Worm (Caenorhabditis elegans) whole organism, young adult: ENCODE data around the gene tag-77.
A peak's percentile ranks its signal among the peaks of the same experiment; 100 is the strongest.

Source experiments
- B0336.3 ChIP-seq: fragments of 200-800 bp; sonication (Bioruptor generic); IDR thresholded peaks from 2 replicates; pipeline ENCODE4 v1.3.6; 2022; ENCODE audit warnings: missing genetic modification characterization, missing compliant biosample characterization
- C06A6.2 ChIP-seq: fragments of 200-800 bp; sonication (Bioruptor generic); conservative IDR thresholded peaks from 2 replicates; pipeline ENCODE4 v1.3.6; 2022; ENCODE audit warnings: missing genetic modification characterization, missing compliant biosample characterization
- F22D6.2 ChIP-seq: sonication (generic microtip); optimal IDR thresholded peaks from 2 replicates; lab custom pipeline; 2016; ENCODE audit warnings: mild to moderate bottlenecking, missing genetic modification characterization, missing compliant biosample characterization
- F23B12.7 ChIP-seq: sonication (generic microtip); optimal IDR thresholded peaks from 2 replicates; lab custom pipeline; 2017; ENCODE audit warnings: missing genetic modification characterization, mild to moderate bottlenecking, missing compliant biosample characterization, antibody characterized with exemption, moderate library complexity; ENCODE audit not compliant: insufficient read depth
- F57C9.4 ChIP-seq: sonication (generic microtip); optimal IDR thresholded peaks from 2 replicates; lab custom pipeline; 2017; ENCODE audit warnings: mild to moderate bottlenecking, missing genetic modification characterization, missing compliant biosample characterization
- K11D2.4 ChIP-seq: fragments of 200-800 bp; sonication (Bioruptor generic); IDR thresholded peaks from 2 replicates; pipeline ENCODE4 v1.3.6; 2022; ENCODE audit warnings: missing genetic modification reagents, missing genetic modification characterization, missing compliant biosample characterization
- K12H6.12 ChIP-seq: fragments of 200-800 bp; sonication (Bioruptor generic); optimal IDR thresholded peaks from 2 replicates; lab custom pipeline; 2018; ENCODE audit warnings: mild to moderate bottlenecking, missing genetic modification characterization, missing compliant biosample characterization
- ama-1 ChIP-seq, 3 experiments: fragments of 150-350 bp in 1 of 3; sonication (generic microtip) in 2 of 3; optimal IDR thresholded peaks; 2 replicates each; lab custom pipeline; 2014 to 2018; ENCODE audit warnings: missing biosample characterization in 2 of 3, missing genetic modification characterization in 2 of 3, missing genetic modification reagents in 2 of 3
- aptf-3 ChIP-seq: fragments of 200-800 bp; sonication (Bioruptor generic); IDR thresholded peaks from 2 replicates; pipeline ENCODE4 v1.3.6; 2022; ENCODE audit warnings: missing genetic modification characterization, missing compliant biosample characterization
- bed-1 ChIP-seq: fragments of 200-800 bp; sonication (Bioruptor generic); IDR thresholded peaks from 2 replicates; pipeline ENCODE4 v1.3.6; 2022; ENCODE audit warnings: missing genetic modification reagents, missing genetic modification characterization, missing compliant biosample characterization
- cebp-1 ChIP-seq, 2 experiments: fragments of 200-800 bp in 1 of 2; sonication (Bioruptor generic) in 1 of 2; sonication (generic microtip) in 1 of 2; IDR thresholded peaks in 1 of 2; optimal IDR thresholded peaks in 1 of 2; 2 replicates each; pipeline versions ENCODE4 v1.3.6 to Lab custom; 2017 to 2022; ENCODE audit warnings: missing compliant biosample characterization in 2 of 2, missing genetic modification characterization in 2 of 2, mild to moderate bottlenecking in 1 of 2, missing genetic modification reagents in 1 of 2, moderate library complexity in 1 of 2
- cebp-2 ChIP-seq: fragments of 200-800 bp; sonication (Bioruptor generic); IDR thresholded peaks from 2 replicates; pipeline ENCODE4 v1.3.6; 2022; ENCODE audit warnings: missing genetic modification characterization, missing compliant biosample characterization
- ceh-100 ChIP-seq: fragments of 200-800 bp; sonication (Bioruptor generic); IDR thresholded peaks from 2 replicates; pipeline ENCODE4 v1.3.6; 2022; ENCODE audit warnings: missing genetic modification reagents, missing genetic modification characterization, missing compliant biosample characterization
- ceh-27 ChIP-seq: fragments of 200-800 bp; sonication (Bioruptor generic); optimal IDR thresholded peaks from 2 replicates; lab custom pipeline; 2018; ENCODE audit warnings: mild to moderate bottlenecking, missing genetic modification characterization, moderate library complexity, missing compliant biosample characterization
- ceh-58 ChIP-seq: fragments of 200-800 bp; sonication (Bioruptor generic); IDR thresholded peaks from 2 replicates; pipeline ENCODE4 v1.3.6; 2022; ENCODE audit warnings: missing genetic modification characterization, missing compliant biosample characterization
- chd-7 ChIP-seq: sonication (generic microtip); optimal IDR thresholded peaks from 2 replicates; lab custom pipeline; 2016; ENCODE audit warnings: mild to moderate bottlenecking, missing genetic modification characterization, moderate library complexity, missing compliant biosample characterization
- die-1 ChIP-seq: sonication (generic microtip); optimal IDR thresholded peaks from 2 replicates; lab custom pipeline; 2016; ENCODE audit warnings: missing genotype, mild to moderate bottlenecking, missing genetic modification characterization, missing compliant biosample characterization
- dox-1 ChIP-seq: fragments of 200-800 bp; sonication (Bioruptor generic); IDR thresholded peaks from 2 replicates; pipeline ENCODE4 v1.3.6; 2022; ENCODE audit warnings: missing genetic modification reagents, missing genetic modification characterization, missing compliant biosample characterization
- dpff-1 ChIP-seq: sonication (generic microtip); optimal IDR thresholded peaks from 2 replicates; lab custom pipeline; 2017; ENCODE audit warnings: mild to moderate bottlenecking, missing genetic modification characterization, missing compliant biosample characterization
- efl-1 ChIP-seq: fragments of 150-350 bp; optimal IDR thresholded peaks from 2 replicates; lab custom pipeline; 2014; ENCODE audit warnings: missing biosample characterization, missing genetic modification reagents, missing genetic modification characterization
- hmg-1.2 ChIP-seq: fragments of 200-800 bp; sonication (Bioruptor generic); IDR thresholded peaks from 2 replicates; pipeline ENCODE4 v1.3.6; 2022; ENCODE audit warnings: missing genetic modification reagents, missing genetic modification characterization, missing compliant biosample characterization
- lin-40 ChIP-seq: sonication (generic microtip); optimal IDR thresholded peaks from 2 replicates; lab custom pipeline; 2016; ENCODE audit warnings: missing genetic modification characterization, mild to moderate bottlenecking, missing compliant biosample characterization, missing genotype, missing genetic modification reagents
- madf-3 ChIP-seq: fragments of 200-800 bp; sonication (Bioruptor generic); IDR thresholded peaks from 2 replicates; pipeline ENCODE4 v1.3.6; 2022; ENCODE audit warnings: missing genetic modification reagents, missing genetic modification characterization, missing compliant biosample characterization
- mcd-1 ChIP-seq: fragments of 200-800 bp; sonication (Bioruptor generic); IDR thresholded peaks from 2 replicates; pipeline ENCODE4 v1.3.6; 2022; ENCODE audit warnings: missing genetic modification reagents, missing genetic modification characterization, missing compliant biosample characterization
- nfya-2 ChIP-seq: fragments of 200-800 bp; sonication (Bioruptor generic); IDR thresholded peaks from 2 replicates; pipeline ENCODE4 v1.3.6; 2022; ENCODE audit warnings: missing genetic modification reagents, missing genetic modification characterization, missing compliant biosample characterization
- nhr-80 ChIP-seq: sonication (generic microtip); optimal IDR thresholded peaks from 2 replicates; lab custom pipeline; 2016; ENCODE audit warnings: missing genetic modification characterization, missing compliant biosample characterization
- rpc-1 ChIP-seq, 2 experiments: fragments of 150-350 bp in 1 of 2; sonication (generic microtip) in 1 of 2; optimal IDR thresholded peaks; 2 replicates each; lab custom pipeline; 2014 to 2018; ENCODE audit warnings: missing biosample characterization in 1 of 2, missing genetic modification characterization in 1 of 2, missing genetic modification reagents in 1 of 2, missing genotype in 1 of 2
- somi-1 ChIP-seq: fragments of 200-800 bp; sonication (Bioruptor generic); optimal IDR thresholded peaks from 2 replicates; lab custom pipeline; 2018; ENCODE audit warnings: mild to moderate bottlenecking, missing genetic modification characterization, missing compliant biosample characterization
- tbp1 ChIP-seq: fragments of 200-800 bp; sonication (Bioruptor generic); optimal IDR thresholded peaks from 2 replicates; lab custom pipeline; 2018; ENCODE audit warnings: mild to moderate bottlenecking, missing genetic modification characterization, missing compliant biosample characterization
- tlf-1 ChIP-seq: fragments of 200-800 bp; sonication (Bioruptor generic); optimal IDR thresholded peaks from 2 replicates; lab custom pipeline; 2018; ENCODE audit warnings: mild to moderate bottlenecking, missing genetic modification characterization, missing compliant biosample characterization
- unc-62 ChIP-seq: fragments of 150-350 bp; optimal IDR thresholded peaks from 2 replicates; lab custom pipeline; 2014; ENCODE audit warnings: missing biosample characterization, missing genetic modification reagents, missing genetic modification characterization
- ztf-22 ChIP-seq: fragments of 200-800 bp; sonication (Bioruptor generic); optimal IDR thresholded peaks from 2 replicates; lab custom pipeline; 2018; ENCODE audit warnings: mild to moderate bottlenecking, missing genetic modification characterization, moderate library complexity, missing compliant biosample characterization
- ztf-26 ChIP-seq: sonication (generic microtip); optimal IDR thresholded peaks from 2 replicates; lab custom pipeline; 2017; ENCODE audit warnings: missing genetic modification characterization, missing compliant biosample characterization
- ztf-28 ChIP-seq: fragments of 200-800 bp; sonication (Bioruptor generic); IDR thresholded peaks from 2 replicates; pipeline ENCODE4 v1.3.6; 2022; ENCODE audit warnings: missing genetic modification reagents, missing genetic modification characterization, missing compliant biosample characterization

tag-77 gene

ce11 chrIV:8538011-8538658 lies 27.8 kb upstream of the tag-77 start (continued):
- TF ChIP-seq rpc-1 (optimal IDR thresholded peaks at IDR 0.05; lab: Kevin White, UChicago) (no peak), rpc-1 (tag; optimal IDR thresholded peaks at IDR 0.05; lab: Kevin White, UChicago) (no peak), mcd-1 (GFP tag; lab: Robert Waterston, UW) (no peak), tlf-1 (GFP tag; lab: Kevin White, UChicago) (peak; percentile 26), C06A6.2 (GFP tag; lab: Robert Waterston, UW) (0 out of 2 replicates have a peak, but pooled peaks have one; percentile 19), aptf-3 (GFP tag; lab: Robert Waterston, UW) (no peak), cebp-2 (GFP tag; lab: Robert Waterston, UW) (no peak), nfya-2 (GFP tag; lab: Robert Waterston, UW) (no peak), ceh-58 (GFP tag; lab: Robert Waterston, UW) (no peak), B0336.3 (GFP tag; lab: Robert Waterston, UW) (no peak)

ce11 chrIV:8535946-8536345 lies 25.6 kb upstream of the tag-77 start:
- TF ChIP-seq ztf-22 (no peak), efl-1 (GFP tag; lab: Kevin White, UChicago) (no peak), ceh-58 (GFP tag; lab: Robert Waterston, UW) (no peak), ceh-100 (GFP tag; lab: Robert Waterston, UW) (no peak), F23B12.7 (tag; lab: Kevin White, UChicago) (no peak), madf-3 (GFP tag; lab: Robert Waterston, UW) (no peak)

ce11 chrIV:8534997-8535414 lies 24.7 kb upstream of the tag-77 start:
- TF ChIP-seq ama-1 (optimal IDR thresholded peaks at IDR 0.05; lab: Kevin White, UChicago) (peak; percentile 27), ama-1 (GFP tag; optimal IDR thresholded peaks at IDR 0.05; lab: Kevin White, UChicago) (no peak), ztf-28 (no peak), unc-62 (peak; percentile 39), somi-1 (GFP tag; lab: Kevin White, UChicago) (peak; percentile 73), ceh-27 (GFP tag; lab: Kevin White, UChicago) (peak; percentile 15), die-1 (no peak), ztf-26 (tag; lab: Kevin White, UChicago) (peak; percentile 10), cebp-1 (GFP tag; IDR thresholded peaks at IDR 0.05; lab: Robert Waterston, UW) (no peak), cebp-1 (tag; optimal IDR thresholded peaks at IDR 0.05; lab: Kevin White, UChicago) (peak; percentile 47), dox-1 (GFP tag; lab: Robert Waterston, UW) (0 out of 2 replicates have a peak, but pooled peaks have one; percentile 17), bed-1 (GFP tag; lab: Robert Waterston, UW) (no peak), mcd-1 (GFP tag; lab: Robert Waterston, UW) (no peak), hmg-1.2 (GFP tag; lab: Robert Waterston, UW) (peak; percentile 40; the same call in 1 of the 2 replicates), K12H6.12 (peak; percentile 40), dpff-1 (tag; lab: Kevin White, UChicago) (no peak), nhr-80 (tag; lab: Kevin White, UChicago) (peak; percentile 71), K11D2.4 (0 out of 2 replicates have a peak, but pooled peaks have one; percentile 32), F22D6.2 (peak; percentile 58), lin-40 (peak; percentile 39), F57C9.4 (tag; lab: Kevin White, UChicago) (no peak), tbp1 (GFP tag; lab: Kevin White, UChicago) (peak; percentile 5), chd-7 (tag; lab: Kevin White, UChicago) (peak; percentile 11)
- TF ChIP-seq, all 124 proteins: peak for 15
